Fruit fly (Drosophila melanogaster) whole organism, wandering third instar larva: Measurements from ENCODE around the gene CG13096.
A peak's percentile ranks its signal among the peaks of the same experiment; 100 is the strongest.

ENCODE experiments used
- CG32264 ChIP-seq: fragments of 200-800 bp; sonication (Bioruptor generic); optimal IDR thresholded peaks from 2 replicates; lab custom pipeline; 2016; ENCODE audit warnings: missing biosample characterization, missing genetic modification characterization
- CG9705 ChIP-seq: fragments of 200-800 bp; sonication (Bioruptor generic); optimal IDR thresholded peaks from 2 replicates; lab custom pipeline; 2018; ENCODE audit warnings: missing biosample characterization, mild to moderate bottlenecking, missing genetic modification characterization
- CrebA ChIP-seq: fragments of 200-800 bp; sonication (Bioruptor generic); optimal IDR thresholded peaks from 2 replicates; lab custom pipeline; 2016; ENCODE audit warnings: missing biosample characterization, mild to moderate bottlenecking, missing genetic modification characterization, borderline replicate concordance
- GATAd ChIP-seq: sonication (Bioruptor generic); optimal IDR thresholded peaks from 2 replicates; lab custom pipeline; 2016; ENCODE audit warnings: missing biosample characterization, missing genetic modification characterization
- HLH106 ChIP-seq: fragments of 200-800 bp; optimal IDR thresholded peaks from 3 replicates; lab custom pipeline; 2019; ENCODE audit warnings: missing biosample characterization, mild to moderate bottlenecking, missing genetic modification characterization, moderate library complexity
- Hnf4 ChIP-seq: fragments of 200-800 bp; sonication (Bioruptor generic); optimal IDR thresholded peaks from 2 replicates; lab custom pipeline; 2016; ENCODE audit warnings: missing biosample characterization, mild to moderate bottlenecking, missing genetic modification characterization
- Hr78 ChIP-seq: fragments of >200 bp; optimal IDR thresholded peaks from 2 replicates; lab custom pipeline; 2017; ENCODE audit warnings: missing biosample characterization, missing genetic modification characterization
- Jra ChIP-seq: sonication (Bioruptor generic); optimal IDR thresholded peaks from 2 replicates; lab custom pipeline; 2016; ENCODE audit warnings: missing biosample characterization, missing genetic modification characterization
- Mio ChIP-seq: sonication (Bioruptor generic); optimal IDR thresholded peaks from 2 replicates; lab custom pipeline; 2016; ENCODE audit warnings: missing biosample characterization, missing genetic modification characterization
- Myc ChIP-seq: fragments of >200 bp; optimal IDR thresholded peaks from 2 replicates; lab custom pipeline; 2017
- N ChIP-seq: fragments of >200 bp; optimal IDR thresholded peaks from 2 replicates; lab custom pipeline; 2018; ENCODE audit warnings: missing biosample characterization, missing external identifiers, missing genetic modification characterization
- OdsH ChIP-seq: fragments of 200-800 bp; sonication (Bioruptor generic); optimal IDR thresholded peaks from 2 replicates; lab custom pipeline; 2016; ENCODE audit warnings: missing biosample characterization, mild to moderate bottlenecking, missing genetic modification characterization
- Rel ChIP-seq, 2 experiments: fragments of 200-800 bp; sonication (Bioruptor generic) in 1 of 2; optimal IDR thresholded peaks; 2 replicates in 1 of 2; 3 replicates in 1 of 2; lab custom pipeline; 2016 to 2019; ENCODE audit warnings: mild to moderate bottlenecking in 2 of 2, missing biosample characterization in 2 of 2, missing genetic modification characterization in 2 of 2, moderate library complexity in 1 of 2
- Sp1 ChIP-seq: fragments of 200-800 bp; sonication (Bioruptor generic); optimal IDR thresholded peaks from 3 replicates; lab custom pipeline; 2019; ENCODE audit warnings: missing biosample characterization, mild to moderate bottlenecking, missing genetic modification characterization, moderate library complexity
- Vsx2 ChIP-seq: fragments of 200-300, 225-300 bp; sonication (Bioruptor generic); optimal IDR thresholded peaks from 2 replicates; lab custom pipeline; 2018; ENCODE audit warnings: missing biosample characterization, missing genetic modification characterization; ENCODE audit not compliant: partially characterized antibody
- br ChIP-seq: fragments of 200-800 bp; sonication (Bioruptor generic); optimal IDR thresholded peaks from 2 replicates; lab custom pipeline; 2016; ENCODE audit warnings: missing biosample characterization, missing genetic modification characterization
- brk ChIP-seq: fragments of 200-800 bp; sonication (Bioruptor generic); optimal IDR thresholded peaks from 2 replicates; lab custom pipeline; 2016; ENCODE audit warnings: missing biosample characterization, mild to moderate bottlenecking, missing genetic modification characterization
- dl ChIP-seq, 2 experiments: fragments of 175-275, 200-275 bp in 1 of 2; fragments of 200-275 bp in 1 of 2; sonication (Bioruptor generic); optimal IDR thresholded peaks; lab custom pipeline; 2018; ENCODE audit warnings: mild to moderate bottlenecking in 2 of 2, missing biosample characterization in 2 of 2, missing genetic modification characterization in 2 of 2, moderate library complexity in 2 of 2; ENCODE audit not compliant: partially characterized antibody in 2 of 2, insufficient read depth in 1 of 2
- dmrt93B ChIP-seq: fragments of 200-800 bp; sonication (Bioruptor generic); optimal IDR thresholded peaks from 2 replicates; lab custom pipeline; 2018; ENCODE audit warnings: missing biosample characterization, mild to moderate bottlenecking, missing genetic modification characterization
- dsf ChIP-seq: sonication (Bioruptor generic); optimal IDR thresholded peaks from 2 replicates; lab custom pipeline; 2016; ENCODE audit warnings: missing biosample characterization, missing genetic modification characterization, borderline replicate concordance
- ey ChIP-seq: fragments of 200-800 bp; sonication (Bioruptor generic); optimal IDR thresholded peaks from 2 replicates; lab custom pipeline; 2016; ENCODE audit warnings: missing biosample characterization, missing genetic modification characterization
- foxo ChIP-seq, 2 experiments: fragments of 200-800 bp; sonication (Bioruptor generic); optimal IDR thresholded peaks; 2 replicates in 1 of 2; 3 replicates in 1 of 2; lab custom pipeline; 2016 to 2017; ENCODE audit warnings: missing biosample characterization in 2 of 2, missing genetic modification characterization in 2 of 2
- fru ChIP-seq: fragments of 200-800 bp; sonication (Bioruptor generic); optimal IDR thresholded peaks from 3 replicates; lab custom pipeline; 2016; ENCODE audit warnings: missing biosample characterization, mild to moderate bottlenecking, missing genetic modification characterization
- h ChIP-seq: fragments of 200-800 bp; sonication (Bioruptor generic); optimal IDR thresholded peaks from 3 replicates; lab custom pipeline; 2016; ENCODE audit warnings: missing biosample characterization, mild to moderate bottlenecking, missing genetic modification characterization
- jim ChIP-seq: fragments of 175-275, 200-325 bp; sonication (Bioruptor generic); optimal IDR thresholded peaks from 2 replicates; lab custom pipeline; 2016; ENCODE audit warnings: missing biosample characterization, mild to moderate bottlenecking, missing genetic modification characterization
- lola ChIP-seq: fragments of >200 bp; optimal IDR thresholded peaks from 2 replicates; lab custom pipeline; 2017; ENCODE audit warnings: missing biosample characterization, missing genetic modification characterization
- pan ChIP-seq: fragments of >200 bp; optimal IDR thresholded peaks from 2 replicates; lab custom pipeline; 2017
- psq ChIP-seq: fragments of 200-800 bp; sonication (Bioruptor generic); optimal IDR thresholded peaks from 3 replicates; lab custom pipeline; 2017; ENCODE audit warnings: missing biosample characterization, mild to moderate bottlenecking, missing genetic modification characterization, moderate library complexity
- rgr ChIP-seq: fragments of 200-800 bp; sonication (Bioruptor generic); optimal IDR thresholded peaks from 3 replicates; lab custom pipeline; 2016; ENCODE audit warnings: missing biosample characterization, mild to moderate bottlenecking, missing genetic modification characterization
- sage ChIP-seq: fragments of 200-800 bp; sonication (Bioruptor generic); optimal IDR thresholded peaks from 2 replicates; lab custom pipeline; 2016; ENCODE audit warnings: missing biosample characterization, mild to moderate bottlenecking, missing genetic modification characterization
- sv ChIP-seq: fragments of 200-800 bp; sonication (Bioruptor generic); optimal IDR thresholded peaks from 3 replicates; lab custom pipeline; 2016; ENCODE audit warnings: missing biosample characterization, missing genetic modification characterization
- tai ChIP-seq: sonication (Bioruptor generic); optimal IDR thresholded peaks from 2 replicates; lab custom pipeline; 2016; ENCODE audit warnings: missing biosample characterization, missing genetic modification characterization
- usp ChIP-seq: fragments of >200 bp; optimal IDR thresholded peaks from 2 replicates; lab custom pipeline; 2017; ENCODE audit warnings: missing biosample characterization, missing genetic modification characterization
- woc ChIP-seq: sonication (Bioruptor generic); optimal IDR thresholded peaks from 2 replicates; lab custom pipeline; 2016; ENCODE audit warnings: missing biosample characterization, mild to moderate bottlenecking, missing genetic modification characterization

Gene CG13096

DNA sequence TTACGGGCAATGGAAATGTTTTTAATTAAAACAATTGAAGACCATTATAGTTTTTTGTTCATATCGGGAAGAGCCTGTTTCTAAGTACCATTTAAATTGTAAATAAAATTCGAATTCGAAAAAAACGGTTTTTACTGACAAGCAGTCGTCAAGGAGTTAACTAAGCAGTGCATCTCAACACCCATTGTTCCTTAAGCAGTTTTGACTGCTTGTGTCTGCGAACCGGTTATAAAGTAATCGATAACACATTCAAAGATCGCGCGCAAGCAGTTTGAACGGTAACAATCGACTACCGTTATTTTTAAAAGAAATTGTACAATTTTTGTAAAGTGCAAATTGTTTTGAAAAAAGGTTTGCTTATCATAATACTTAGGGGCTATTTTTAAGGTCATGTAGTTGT, 33.7 kb downstream of the CG13096 start:
- TF ChIP-seq Myc (lab: Kevin White, UChicago) (peak; percentile 74), dl (GFP tag; optimal IDR thresholded peaks at IDR 0.05; lab: Kevin White, UChicago; ENCODE audit: insufficient read depth in 1 of 2, partially characterized antibody in 2 of 2) (no peak), N (GFP tag; lab: Kevin White, UChicago) (peak; percentile 83), usp (GFP tag; lab: Kevin White, UChicago) (no peak)

DNA sequence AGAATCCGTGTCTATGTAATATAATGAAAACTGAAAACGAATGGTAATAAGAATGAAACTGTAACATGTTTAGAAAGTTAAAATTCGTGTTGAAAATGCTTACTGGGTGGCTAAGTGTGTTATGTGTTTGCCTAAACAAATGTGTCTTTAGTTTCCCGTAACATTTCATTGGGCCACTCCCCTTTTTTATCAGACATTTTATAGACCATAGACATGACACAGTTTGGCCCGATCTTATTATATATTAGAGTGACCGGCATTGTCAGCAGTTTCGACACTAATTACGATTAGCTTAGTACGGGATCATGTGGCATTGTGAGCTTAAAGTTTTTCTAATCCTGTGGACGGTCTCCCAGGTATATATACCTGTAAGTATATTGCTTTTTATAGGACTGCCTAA, 34.6 kb downstream of the CG13096 start, which contains the start of gene CheA29a:
TSS of gene CheA29a (plus strand) at position 301 of the 400 bp plus-strand sequence.
- TF ChIP-seq dl (GFP tag; optimal IDR thresholded peaks at IDR 0.05; lab: Kevin White, UChicago; ENCODE audit: insufficient read depth in 1 of 2, partially characterized antibody in 2 of 2) (no peak), Myc (lab: Kevin White, UChicago) (no peak), dsf (no peak), CG32264 (GFP tag; lab: Kevin White, UChicago) (no peak), h (GFP tag; lab: Kevin White, UChicago) (no peak), pan (lab: Kevin White, UChicago) (no peak), OdsH (GFP tag; lab: Kevin White, UChicago) (no peak), Jra (no peak), CrebA (GFP tag; lab: Kevin White, UChicago) (no peak), GATAd (no peak)

DNA sequence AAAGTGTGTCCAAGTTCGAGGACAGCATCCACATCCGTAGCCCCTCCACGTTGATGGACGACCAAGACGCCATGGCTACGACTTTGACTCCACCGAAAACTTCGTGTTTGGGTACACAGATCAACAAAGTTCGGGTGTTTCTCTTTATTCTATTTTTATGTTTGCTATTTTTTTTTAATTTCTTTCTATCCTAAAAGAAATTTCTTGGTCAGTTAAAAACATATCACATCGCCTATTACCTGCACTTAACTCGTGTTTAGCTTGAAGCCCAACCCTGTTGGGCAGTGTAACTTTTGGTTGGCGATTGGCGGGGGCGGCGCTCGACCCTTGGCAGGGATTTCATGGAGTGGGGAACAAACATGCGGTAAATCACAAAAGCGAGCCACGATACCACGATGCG, 38.2 kb downstream of the CG13096 start:
- peak; percentile 42 for TF ChIP-seq Hnf4 (GFP tag; lab: Kevin White, UChicago)
- peak; percentile 86 for TF ChIP-seq fru (GFP tag; lab: Kevin White, UChicago)
- TF ChIP-seq lola (GFP tag; lab: Kevin White, UChicago) = no peak
- TF ChIP-seq CG32264 (GFP tag; lab: Kevin White, UChicago) = peak; percentile 73
- TF ChIP-seq Vsx2 (GFP tag; lab: Kevin White, UChicago) = no peak
- no peak for TF ChIP-seq Rel (GFP tag; optimal IDR thresholded peaks at IDR 0.05; lab: Kevin White, UChicago)
- TF ChIP-seq Rel (tag; optimal IDR thresholded peaks at IDR 0.05; lab: Kevin White, UChicago) = peak; percentile 8
- peak; percentile 78 for TF ChIP-seq HLH106 (tag; lab: Kevin White, UChicago)
- TF ChIP-seq dsf = no peak
- TF ChIP-seq ey (GFP tag; lab: Kevin White, UChicago) = peak; percentile 88
- TF ChIP-seq br = peak; percentile 83
- peak; percentile 21 for TF ChIP-seq Jra
- peak; percentile 32 for TF ChIP-seq sage
- TF ChIP-seq brk = peak; percentile 73
- no peak for TF ChIP-seq Mio (GFP tag; lab: Kevin White, UChicago)
- no peak for TF ChIP-seq tai (GFP tag; lab: Kevin White, UChicago)
- TF ChIP-seq foxo (GFP tag; optimal IDR thresholded peaks at IDR 0.05; lab: Kevin White, UChicago) = peak; percentile 36 to 76
- no peak for TF ChIP-seq sv (GFP tag; lab: Kevin White, UChicago)
- peak; percentile 76 for TF ChIP-seq dmrt93B
- no peak for TF ChIP-seq Hr78 (GFP tag; lab: Kevin White, UChicago)
- TF ChIP-seq psq (GFP tag; lab: Kevin White, UChicago) = peak; percentile 73
- no peak for TF ChIP-seq pan (lab: Kevin White, UChicago)
- peak; percentile 74 for TF ChIP-seq woc
- peak; percentile 74 for TF ChIP-seq OdsH (GFP tag; lab: Kevin White, UChicago)
- peak; percentile 70 for TF ChIP-seq CG9705 (GFP tag; lab: Kevin White, UChicago)
- TF ChIP-seq Sp1 (GFP tag; lab: Kevin White, UChicago) = peak; percentile 82
- peak; percentile 73 for TF ChIP-seq rgr
- TF ChIP-seq h (GFP tag; lab: Kevin White, UChicago) = peak; percentile 85

dm6 chr2L:8471667-8472066, 40.0 kb downstream of the CG13096 start:
- no peak for TF ChIP-seq Jra
- TF ChIP-seq OdsH (GFP tag; lab: Kevin White, UChicago) = no peak
- no peak for TF ChIP-seq HLH106 (tag; lab: Kevin White, UChicago)
- TF ChIP-seq h (GFP tag; lab: Kevin White, UChicago) = peak; percentile 7
- TF ChIP-seq jim = no peak
- no peak for TF ChIP-seq pan (lab: Kevin White, UChicago)
- TF ChIP-seq Sp1 (GFP tag; lab: Kevin White, UChicago) = peak; percentile 32
- TF ChIP-seq foxo (GFP tag; optimal IDR thresholded peaks at IDR 0.05; lab: Kevin White, UChicago) = peak in 1 of 2 experiments; percentile 22
- TF ChIP-seq N (GFP tag; lab: Kevin White, UChicago) = no peak
- TF ChIP-seq Mio (GFP tag; lab: Kevin White, UChicago) = no peak
- TF ChIP-seq Rel (GFP tag; optimal IDR thresholded peaks at IDR 0.05; lab: Kevin White, UChicago) = no peak
- TF ChIP-seq Rel (tag; optimal IDR thresholded peaks at IDR 0.05; lab: Kevin White, UChicago) = no peak
- no peak for TF ChIP-seq sage
- TF ChIP-seq CG32264 (GFP tag; lab: Kevin White, UChicago) = no peak
- TF ChIP-seq Vsx2 (GFP tag; lab: Kevin White, UChicago) = no peak
